Fruit fly (Drosophila melanogaster) whole organism, pupa: Measurements from ENCODE around the gene CG15784.

Experiments
- CG12605 ChIP-seq: fragments of 200-800 bp; sonication (Bioruptor generic); IDR thresholded peaks from 2 replicates; pipeline ENCODE4 v1.3.6; 2022; ENCODE audit warnings: missing biosample characterization, missing genetic modification characterization
- CG13204 ChIP-seq: fragments of 200-800 bp; sonication (Bioruptor generic); optimal IDR thresholded peaks from 2 replicates; lab custom pipeline; 2018; ENCODE audit warnings: missing biosample characterization, mild to moderate bottlenecking, missing genetic modification characterization, moderate library complexity
- CG15710 ChIP-seq: fragments of 200-800 bp; sonication (Bioruptor generic); optimal IDR thresholded peaks from 2 replicates; lab custom pipeline; 2018; ENCODE audit warnings: missing biosample characterization, mild to moderate bottlenecking, missing genetic modification characterization, moderate library complexity
- CG32121 ChIP-seq: fragments of 200-800 bp; sonication (Bioruptor generic); IDR thresholded peaks from 2 replicates; pipeline ENCODE4 v1.3.6; 2022; ENCODE audit warnings: missing biosample characterization, missing genetic modification characterization
- CG34367 ChIP-seq: fragments of 200-800 bp; sonication (Bioruptor generic); optimal IDR thresholded peaks from 2 replicates; lab custom pipeline; 2018; ENCODE audit warnings: missing biosample characterization, mild to moderate bottlenecking, missing genetic modification characterization
- CG4496 ChIP-seq: fragments of 200-800 bp; sonication (Bioruptor generic); IDR thresholded peaks from 3 replicates; pipeline ENCODE4 v1.3.6; 2022; ENCODE audit warnings: missing biosample characterization, missing genetic modification characterization
- CG8301 ChIP-seq: fragments of 200-800 bp; sonication (Bioruptor generic); optimal IDR thresholded peaks from 2 replicates; lab custom pipeline; 2018; ENCODE audit warnings: missing biosample characterization, mild to moderate bottlenecking, missing genetic modification characterization
- EcR ChIP-seq: fragments of 200-800 bp; sonication (Bioruptor generic); optimal IDR thresholded peaks from 3 replicates; lab custom pipeline; 2019; ENCODE audit warnings: missing biosample characterization, missing genetic modification characterization, mild to moderate bottlenecking, moderate library complexity, missing genetic modification reagents
- Pif1A ChIP-seq: fragments of 200-800 bp; sonication (Bioruptor generic); optimal IDR thresholded peaks from 3 replicates; lab custom pipeline; 2016; ENCODE audit warnings: missing biosample characterization, missing genetic modification characterization
- Pif1B ChIP-seq: fragments of 200-800 bp; sonication (Bioruptor generic); optimal IDR thresholded peaks from 3 replicates; lab custom pipeline; 2016; ENCODE audit warnings: missing biosample characterization, missing genetic modification characterization
- Snoo ChIP-seq: fragments of 200-800 bp; sonication (Bioruptor generic); optimal IDR thresholded peaks from 3 replicates; lab custom pipeline; 2017; ENCODE audit warnings: missing biosample characterization, mild to moderate bottlenecking, missing genetic modification characterization, inconsistent platforms
- fd96Ca ChIP-seq: fragments of 200-800 bp; sonication (Bioruptor generic); IDR thresholded peaks from 3 replicates; pipeline ENCODE4 v1.3.6; 2022; ENCODE audit warnings: missing biosample characterization, missing genetic modification characterization
- rn ChIP-seq: fragments of 200-800 bp; sonication (Bioruptor generic); IDR thresholded peaks from 2 replicates; pipeline ENCODE4 v1.3.6; 2022; ENCODE audit warnings: missing biosample characterization, missing genetic modification characterization

DNA sequence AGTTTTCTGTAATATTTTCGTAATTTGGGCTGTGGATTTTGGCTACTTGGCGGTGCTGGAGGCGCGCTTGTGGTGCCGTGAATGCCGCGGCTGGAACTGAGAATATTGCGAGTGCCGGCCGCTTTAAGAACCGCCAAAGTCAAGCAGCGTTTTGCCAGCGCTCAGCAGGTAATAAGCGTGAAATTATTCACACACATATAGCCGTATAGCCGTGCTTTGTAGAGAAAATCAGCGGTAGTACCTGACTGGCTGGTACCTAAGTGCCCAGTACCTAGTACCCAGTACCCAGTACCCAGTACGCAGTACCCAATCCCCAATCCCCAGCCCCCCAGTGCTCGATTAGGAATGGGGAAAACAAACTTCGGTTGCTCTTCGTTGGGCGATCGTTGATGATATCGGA, 18.6 kb upstream of the CG15784 start, which contains the start of gene NAAT1:
- TF ChIP-seq CG12605 (GFP tag; lab: Robert Waterston, UW) (no peak), CG4496 (GFP tag; lab: Robert Waterston, UW) (no peak), Snoo (tag; lab: Kevin White, UChicago) (no peak), EcR (GFP tag; lab: Kevin White, UChicago) (no peak), Pif1A (GFP tag; lab: Kevin White, UChicago) (no peak), CG8301 (tag; lab: Kevin White, UChicago) (no peak), rn (GFP tag; lab: Robert Waterston, UW) (no peak), Pif1B (GFP tag; lab: Kevin White, UChicago) (no peak), CG32121 (GFP tag; lab: Robert Waterston, UW) (no peak), fd96Ca (GFP tag; lab: Robert Waterston, UW) (no peak), CG13204 (GFP tag; lab: Kevin White, UChicago) (no peak), CG15710 (tag; lab: Kevin White, UChicago) (no peak), CG34367 (tag; lab: Kevin White, UChicago) (no peak)
